Fruit fly (Drosophila melanogaster) whole organism, embryonic: ENCODE measurements around the gene CG32554.

ENCODE experiments used
- ATbp ChIP-seq: fragments of 200-800 bp; sonication (Bioruptor generic); optimal IDR thresholded peaks from 2 replicates; lab custom pipeline; 2017; ENCODE audit warnings: missing biosample characterization, mild to moderate bottlenecking, missing genetic modification characterization, missing genetic modification reagents
- Aef1 ChIP-seq: fragments of 200-800 bp; sonication (Bioruptor generic); IDR thresholded peaks from 3 replicates; pipeline ENCODE4 v1.3.6; 2022; ENCODE audit warnings: missing biosample characterization, missing genetic modification characterization
- CG1024 ChIP-seq: fragments of 200-800 bp; sonication (Bioruptor generic); IDR thresholded peaks from 2 replicates; pipeline ENCODE4 v1.3.6; 2022; ENCODE audit warnings: missing biosample characterization, missing genetic modification characterization
- CG10267 ChIP-seq: fragments of 200-800 bp; sonication (Bioruptor generic); optimal IDR thresholded peaks from 2 replicates; lab custom pipeline; 2018; ENCODE audit warnings: missing biosample characterization, mild to moderate bottlenecking, missing genetic modification characterization, moderate library complexity
- CG10321 ChIP-seq: fragments of 200-800 bp; sonication (Bioruptor generic); IDR thresholded peaks from 2 replicates; pipeline ENCODE4 v1.3.6; 2022; ENCODE audit warnings: missing biosample characterization, missing genetic modification characterization
- CG11398 ChIP-seq: fragments of 200-800 bp; sonication (Bioruptor generic); optimal IDR thresholded peaks from 2 replicates; lab custom pipeline; 2016; ENCODE audit warnings: missing biosample characterization, missing genetic modification characterization
- CG15514 ChIP-seq: fragments of 200-800 bp; sonication (Bioruptor generic); optimal IDR thresholded peaks from 3 replicates; lab custom pipeline; 2017; ENCODE audit warnings: missing biosample characterization, missing genetic modification characterization, mild to moderate bottlenecking, moderate library complexity, missing genetic modification reagents
- CG16863 ChIP-seq: fragments of 200-800 bp; sonication (Bioruptor generic); optimal IDR thresholded peaks from 3 replicates; lab custom pipeline; 2016; ENCODE audit warnings: missing biosample characterization, missing genetic modification characterization
- CG30020 ChIP-seq: fragments of 200-800 bp; optimal IDR thresholded peaks from 2 replicates; lab custom pipeline; 2019; ENCODE audit warnings: missing biosample characterization, mild to moderate bottlenecking, missing genetic modification characterization, moderate library complexity
- CG31224 ChIP-seq: fragments of 200-800 bp; sonication (Bioruptor generic); IDR thresholded peaks from 2 replicates; pipeline ENCODE4 v1.3.6; 2022; ENCODE audit warnings: missing biosample characterization, missing genetic modification characterization
- CG3281 ChIP-seq: fragments of 200-800 bp; sonication (Bioruptor generic); optimal IDR thresholded peaks from 3 replicates; lab custom pipeline; 2017; ENCODE audit warnings: missing biosample characterization, mild to moderate bottlenecking, missing genetic modification characterization
- CG42726 ChIP-seq: fragments of 200-800 bp; sonication (Bioruptor generic); IDR thresholded peaks from 2 replicates; pipeline ENCODE4 v1.3.6; 2022; ENCODE audit warnings: missing biosample characterization, missing genetic modification characterization; ENCODE audit not compliant: partially characterized antibody
- CoRest ChIP-seq: fragments of 200-800 bp; sonication (Bioruptor generic); optimal IDR thresholded peaks from 3 replicates; lab custom pipeline; 2018; ENCODE audit warnings: missing biosample characterization, mild to moderate bottlenecking, missing genetic modification characterization, moderate library complexity
- Dp ChIP-seq: fragments of 200-800 bp; sonication (Bioruptor generic); optimal IDR thresholded peaks from 2 replicates; lab custom pipeline; 2018; ENCODE audit warnings: missing biosample characterization, mild to moderate bottlenecking, missing genetic modification characterization, moderate library complexity
- Hsf ChIP-seq: fragments of 200-800 bp; sonication (Bioruptor generic); optimal IDR thresholded peaks from 3 replicates; lab custom pipeline; 2016; ENCODE audit warnings: missing biosample characterization, missing genetic modification characterization
- MBD-R2 ChIP-seq: fragments of 200-800 bp; sonication (Bioruptor generic); IDR thresholded peaks from 2 replicates; pipeline ENCODE4 v1.3.6; 2022; ENCODE audit warnings: missing biosample characterization, missing genetic modification characterization
- Myb ChIP-seq: fragments of 200-800 bp; sonication (Bioruptor generic); optimal IDR thresholded peaks from 2 replicates; lab custom pipeline; 2016; ENCODE audit warnings: missing biosample characterization, missing genetic modification characterization
- Sin3A ChIP-seq: fragments of >200 bp; optimal IDR thresholded peaks from 2 replicates; lab custom pipeline; 2018
- Xbp1 ChIP-seq: fragments of 200-800 bp; sonication (Bioruptor generic); optimal IDR thresholded peaks from 3 replicates; lab custom pipeline; 2016; ENCODE audit warnings: missing biosample characterization, mild to moderate bottlenecking, missing genetic modification characterization
- aop ChIP-seq: fragments of 200-800 bp; sonication (Bioruptor generic); IDR thresholded peaks from 2 replicates; pipeline ENCODE4 v1.3.6; 2022; ENCODE audit warnings: missing biosample characterization, missing genetic modification characterization
- ato ChIP-seq: fragments of 200-800 bp; sonication (Bioruptor generic); IDR thresholded peaks from 2 replicates; pipeline ENCODE4 v1.3.6; 2022; ENCODE audit warnings: missing biosample characterization, missing genetic modification characterization; ENCODE audit not compliant: partially characterized antibody
- bab2 ChIP-seq: fragments of 200-800 bp; sonication (Bioruptor generic); optimal IDR thresholded peaks from 2 replicates; lab custom pipeline; 2016; ENCODE audit warnings: missing biosample characterization, missing genetic modification characterization
- bigmax ChIP-seq: fragments of 200-800 bp; sonication (Bioruptor generic); optimal IDR thresholded peaks from 2 replicates; lab custom pipeline; 2018; ENCODE audit warnings: missing biosample characterization, mild to moderate bottlenecking, missing genetic modification characterization
- bowl ChIP-seq: fragments of 200-800 bp; sonication (Bioruptor generic); IDR thresholded peaks from 2 replicates; pipeline ENCODE4 v1.3.6; 2022; ENCODE audit warnings: missing biosample characterization, missing genetic modification characterization
- caup ChIP-seq: fragments of 200-800 bp; sonication (Bioruptor generic); optimal IDR thresholded peaks from 3 replicates; lab custom pipeline; 2017; ENCODE audit warnings: missing biosample characterization, mild to moderate bottlenecking, missing genetic modification characterization, moderate library complexity; ENCODE audit not compliant: severe bottlenecking
- chif ChIP-seq, 2 experiments: fragments of 200-800 bp; sonication (Bioruptor generic); optimal IDR thresholded peaks; 3 replicates each; lab custom pipeline; 2016; ENCODE audit warnings: missing biosample characterization in 2 of 2, missing genetic modification characterization in 2 of 2
- chinmo ChIP-seq: fragments of 200-800 bp; sonication (Bioruptor generic); IDR thresholded peaks from 4 replicates; pipeline ENCODE4 v1.3.6; 2022; ENCODE audit warnings: missing biosample characterization, missing genetic modification characterization; ENCODE audit not compliant: partially characterized antibody
- crol ChIP-seq: fragments of 200-800 bp; sonication (Bioruptor generic); IDR thresholded peaks from 2 replicates; pipeline ENCODE4 v1.3.6; 2022; ENCODE audit warnings: missing biosample characterization, missing genetic modification characterization
- emc ChIP-seq: fragments of 200-800 bp; sonication (Bioruptor generic); optimal IDR thresholded peaks from 2 replicates; lab custom pipeline; 2016; ENCODE audit warnings: missing biosample characterization, missing genetic modification characterization
- fd3F ChIP-seq: fragments of 200-800 bp; sonication (Bioruptor generic); optimal IDR thresholded peaks from 2 replicates; lab custom pipeline; 2018; ENCODE audit warnings: missing biosample characterization, mild to moderate bottlenecking, missing genetic modification characterization, moderate library complexity
- gcm ChIP-seq: fragments of 200-800 bp; sonication (Bioruptor generic); optimal IDR thresholded peaks from 2 replicates; lab custom pipeline; 2019; ENCODE audit warnings: missing biosample characterization, mild to moderate bottlenecking, missing genetic modification characterization, moderate library complexity
- gfzf ChIP-seq: fragments of 200-800 bp; sonication (Bioruptor generic); optimal IDR thresholded peaks from 2 replicates; lab custom pipeline; 2016; ENCODE audit warnings: missing biosample characterization, mild to moderate bottlenecking, missing genetic modification characterization, moderate library complexity
- insv ChIP-seq, 2 experiments: fragments of 200-800 bp; sonication (Bioruptor generic); optimal IDR thresholded peaks; 3 replicates each; lab custom pipeline; 2016 to 2018; ENCODE audit warnings: missing biosample characterization in 2 of 2, missing genetic modification characterization in 2 of 2
- jigr1 ChIP-seq: fragments of 200-800 bp; sonication (Bioruptor generic); IDR thresholded peaks from 3 replicates; pipeline ENCODE4 v1.3.6; 2022; ENCODE audit warnings: missing biosample characterization, missing genetic modification characterization
- kay ChIP-seq: fragments of 200-800 bp; sonication (Bioruptor generic); optimal IDR thresholded peaks from 2 replicates; lab custom pipeline; 2016; ENCODE audit warnings: missing biosample characterization, missing genetic modification characterization
- lbe ChIP-seq: fragments of 200-800 bp; sonication (Bioruptor generic); optimal IDR thresholded peaks from 2 replicates; lab custom pipeline; 2016; ENCODE audit warnings: missing biosample characterization, mild to moderate bottlenecking, missing genetic modification characterization
- lmd ChIP-seq: fragments of 200-800 bp; sonication (Bioruptor generic); IDR thresholded peaks from 2 replicates; pipeline ENCODE4 v1.3.6; 2022; ENCODE audit warnings: missing biosample characterization, missing genetic modification characterization
- mirr ChIP-seq: fragments of 200-800 bp; sonication (Bioruptor generic); optimal IDR thresholded peaks from 3 replicates; lab custom pipeline; 2018; ENCODE audit warnings: missing biosample characterization, mild to moderate bottlenecking, missing genetic modification characterization
- pb ChIP-seq: fragments of 200-800 bp; sonication (Bioruptor generic); optimal IDR thresholded peaks from 3 replicates; lab custom pipeline; 2016; ENCODE audit warnings: missing biosample characterization, missing genetic modification characterization
- peb ChIP-seq: fragments of 200-800 bp; sonication (Bioruptor generic); IDR thresholded peaks from 2 replicates; pipeline ENCODE4 v1.3.6; 2022; ENCODE audit warnings: missing biosample characterization, missing genetic modification characterization
- psq ChIP-seq: fragments of 200-800 bp; sonication (Bioruptor generic); optimal IDR thresholded peaks from 2 replicates; lab custom pipeline; 2017; ENCODE audit warnings: missing biosample characterization, missing genetic modification characterization
- repo ChIP-seq: fragments of 200-800 bp; sonication (Bioruptor generic); optimal IDR thresholded peaks from 2 replicates; lab custom pipeline; 2016; ENCODE audit warnings: missing biosample characterization, missing genetic modification characterization
- rib ChIP-seq: fragments of 200-800 bp; sonication (Bioruptor generic); IDR thresholded peaks from 2 replicates; pipeline ENCODE4 v1.3.6; 2022; ENCODE audit warnings: missing biosample characterization, missing genetic modification characterization
- sob ChIP-seq: fragments of 200-800 bp; sonication (Bioruptor generic); IDR thresholded peaks from 2 replicates; pipeline ENCODE4 v1.3.6; 2022; ENCODE audit warnings: missing biosample characterization, missing genetic modification characterization
- ssp ChIP-seq: fragments of 200-800 bp; sonication (Bioruptor generic); IDR thresholded peaks from 2 replicates; pipeline ENCODE4 v1.3.6; 2022; ENCODE audit warnings: missing biosample characterization, missing genetic modification characterization
- sug ChIP-seq: fragments of 200-800 bp; optimal IDR thresholded peaks from 2 replicates; lab custom pipeline; 2019; ENCODE audit warnings: missing biosample characterization, mild to moderate bottlenecking, missing genetic modification characterization, moderate library complexity
- tna ChIP-seq: fragments of 200-800 bp; sonication (Bioruptor generic); IDR thresholded peaks from 2 replicates; pipeline ENCODE4 v1.3.6; 2022; ENCODE audit warnings: missing biosample characterization, missing genetic modification characterization; ENCODE audit not compliant: partially characterized antibody
- unc-4 ChIP-seq: fragments of 200-800 bp; sonication (Bioruptor generic); IDR thresholded peaks from 2 replicates; pipeline ENCODE4 v1.3.6; 2022; ENCODE audit warnings: missing biosample characterization, missing genetic modification characterization; ENCODE audit not compliant: partially characterized antibody
- wor ChIP-seq: fragments of 200-800 bp; sonication (Bioruptor generic); IDR thresholded peaks from 2 replicates; pipeline ENCODE4 v1.3.6; 2022; ENCODE audit warnings: missing biosample characterization, missing genetic modification characterization

The CG32554 gene

DNA sequence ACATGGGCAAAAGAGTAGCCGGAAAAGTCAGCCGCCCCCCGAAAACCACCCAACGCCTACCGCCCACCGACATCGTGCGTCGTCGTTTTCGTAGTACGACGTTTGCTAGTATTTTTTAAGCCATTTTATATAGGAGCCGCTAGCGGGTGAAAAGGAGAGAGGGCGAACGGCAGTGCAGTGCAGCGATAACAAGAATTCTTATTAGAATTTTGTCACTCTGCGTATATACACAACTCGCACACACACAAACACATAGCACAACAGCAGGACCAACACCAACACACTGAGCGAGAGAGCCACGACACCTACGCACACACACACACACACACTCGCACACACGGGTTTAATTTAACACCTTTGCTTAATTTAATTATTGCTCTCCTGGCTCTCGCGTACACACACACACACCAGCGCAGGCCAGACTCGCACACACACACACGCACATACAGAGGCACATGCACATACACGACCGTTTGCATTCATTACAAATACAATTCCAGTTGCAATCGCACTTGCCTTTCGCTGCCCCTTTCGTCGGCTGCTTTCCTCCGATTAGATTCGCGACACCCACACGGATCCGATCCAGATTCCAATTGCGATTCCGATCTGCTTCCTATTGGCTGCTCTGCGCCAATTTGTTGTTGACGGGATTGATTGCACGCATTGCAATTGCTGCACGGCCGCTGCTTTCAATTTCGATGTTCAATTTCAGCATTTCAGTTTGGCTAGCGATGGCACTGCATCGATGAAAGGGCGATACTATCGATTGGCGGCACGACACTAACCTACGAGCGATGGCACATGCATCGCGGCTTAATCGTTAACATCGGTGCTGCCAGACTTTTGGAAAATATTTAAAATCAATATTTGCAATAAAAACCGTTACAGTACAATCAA is 25.4 kb downstream of the CG32554 start, which contains the start of gene Socs16D (continued):
- TF ChIP-seq CoRest (tag; lab: Kevin White, UChicago) (peak; percentile 69), mirr (GFP tag; lab: Kevin White, UChicago) (peak; percentile 21), fd3F (GFP tag; lab: Kevin White, UChicago) (no peak), bigmax (GFP tag; lab: Kevin White, UChicago) (peak; percentile 45), Myb (GFP tag; lab: Kevin White, UChicago) (peak; percentile 99), tna (GFP tag; lab: Robert Waterston, UW) (peak; percentile 94), CG10321 (GFP tag; lab: Robert Waterston, UW) (no peak), chif (GFP tag; optimal IDR thresholded peaks at IDR 0.05; lab: Kevin White, UChicago) (peak; percentile 23 to 42), CG1024 (GFP tag; lab: Robert Waterston, UW) (no peak), caup (GFP tag; lab: Kevin White, UChicago) (peak; percentile 12), jigr1 (GFP tag; lab: Robert Waterston, UW) (no peak), emc (GFP tag; lab: Kevin White, UChicago) (no peak), ato (GFP tag; lab: Robert Waterston, UW) (peak; percentile 97), pb (GFP tag; lab: Kevin White, UChicago) (peak; percentile 35), Xbp1 (GFP tag; lab: Kevin White, UChicago) (peak; percentile 35), chinmo (GFP tag; lab: Robert Waterston, UW) (peak; percentile 98), Hsf (GFP tag; lab: Kevin White, UChicago) (peak; percentile 27), Dp (peak; percentile 70), CG15514 (GFP tag; lab: Kevin White, UChicago) (peak; percentile 81), sug (tag; lab: Kevin White, UChicago) (peak; percentile 48), wor (no peak), insv (GFP tag; optimal IDR thresholded peaks at IDR 0.05; lab: Kevin White, UChicago) (peak; percentile 83 to 97), bowl (GFP tag; lab: Robert Waterston, UW) (no peak), rib (GFP tag; lab: Robert Waterston, UW) (0 out of 2 replicates have a peak, but pooled peaks have one; percentile 58), lbe (GFP tag; lab: Kevin White, UChicago) (peak; percentile 20), aop (no peak), CG30020 (tag; lab: Kevin White, UChicago) (peak; percentile 15), CG10267 (tag; lab: Kevin White, UChicago) (peak; percentile 71), Aef1 (GFP tag; lab: Robert Waterston, UW) (no peak), bab2 (GFP tag; lab: Kevin White, UChicago) (no peak), peb (GFP tag; lab: Robert Waterston, UW) (no peak), CG16863 (GFP tag; lab: Kevin White, UChicago) (no peak), CG11398 (GFP tag; lab: Kevin White, UChicago) (peak; percentile 8), CG31224 (no peak), crol (peak; percentile 65), lmd (GFP tag; lab: Robert Waterston, UW) (peak; percentile 29; the same call in 1 of the 2 replicates), gfzf (peak; percentile 43), ssp (GFP tag; lab: Robert Waterston, UW) (0 out of 2 replicates have a peak, but pooled peaks have one; percentile 9), ATbp (GFP tag; lab: Kevin White, UChicago) (no peak), kay (GFP tag; lab: Kevin White, UChicago) (no peak), unc-4 (GFP tag; lab: Robert Waterston, UW) (peak; percentile 97), repo (GFP tag; lab: Kevin White, UChicago) (no peak), MBD-R2 (GFP tag; lab: Robert Waterston, UW) (peak; percentile 51), CG3281 (GFP tag; lab: Kevin White, UChicago) (no peak), CG42726 (GFP tag; lab: Robert Waterston, UW) (peak; percentile 99), Sin3A (lab: Kevin White, UChicago) (peak; percentile 68), gcm (GFP tag; lab: Kevin White, UChicago) (peak; percentile 10), psq (GFP tag; lab: Kevin White, UChicago) (no peak), sob (peak; percentile 69)
